Worm (Caenorhabditis elegans) whole organism, late embryonic: ENCODE results near the gene T25B6.4.

Experiments
- ama-1 ChIP-seq: fragments of 150-350 bp; optimal IDR thresholded peaks from 2 replicates; lab custom pipeline; 2014
- ceh-2 ChIP-seq: sonication (generic microtip); optimal IDR thresholded peaks from 2 replicates; lab custom pipeline; 2016; ENCODE audit warnings: missing genotype, missing genetic modification characterization, missing compliant biosample characterization
- ceh-31 ChIP-seq: sonication (generic microtip); optimal IDR thresholded peaks from 2 replicates; lab custom pipeline; 2016; ENCODE audit warnings: missing genetic modification characterization, missing compliant biosample characterization
- dmd-4 ChIP-seq: sonication (generic microtip); optimal IDR thresholded peaks from 2 replicates; lab custom pipeline; 2016; ENCODE audit warnings: borderline replicate concordance, missing genetic modification characterization, missing compliant biosample characterization
- fkh-10 ChIP-seq: fragments of 150-350 bp; optimal IDR thresholded peaks from 2 replicates; lab custom pipeline; 2014; ENCODE audit warnings: missing biosample characterization, missing genetic modification reagents, missing genetic modification characterization
- hlh-30 ChIP-seq: sonication (generic microtip); optimal IDR thresholded peaks from 2 replicates; lab custom pipeline; 2017; ENCODE audit warnings: antibody characterized with exemption, missing genetic modification characterization, missing compliant biosample characterization; ENCODE audit not compliant: insufficient read depth
- nfya-1 ChIP-seq: sonication (generic microtip); optimal IDR thresholded peaks from 2 replicates; lab custom pipeline; 2017; ENCODE audit warnings: missing genetic modification characterization, mild to moderate bottlenecking, missing compliant biosample characterization, antibody characterized with exemption, moderate library complexity
- nhr-11 ChIP-seq: fragments of 150-350 bp; optimal IDR thresholded peaks from 2 replicates; lab custom pipeline; 2014; ENCODE audit warnings: missing biosample characterization, missing genetic modification characterization
- odd-2 ChIP-seq: sonication (generic microtip); optimal IDR thresholded peaks from 2 replicates; lab custom pipeline; 2017; ENCODE audit warnings: antibody characterized with exemption, mild to moderate bottlenecking, missing genetic modification characterization, missing compliant biosample characterization
- pha-2 ChIP-seq: sonication (generic microtip); optimal IDR thresholded peaks from 2 replicates; lab custom pipeline; 2017; ENCODE audit warnings: mild to moderate bottlenecking, missing genetic modification characterization, missing compliant biosample characterization
- pha-4 ChIP-seq: fragments of 150-350 bp; optimal IDR thresholded peaks from 2 replicates; lab custom pipeline; 2018; ENCODE audit warnings: missing biosample characterization, missing genetic modification reagents, missing genetic modification characterization
- pqm-1 ChIP-seq: sonication (generic microtip); optimal IDR thresholded peaks from 2 replicates; lab custom pipeline; 2016; ENCODE audit warnings: missing genetic modification characterization, missing compliant biosample characterization
- sox-2 ChIP-seq: fragments of 200-800 bp; sonication (Bioruptor generic); IDR thresholded peaks from 2 replicates; pipeline ENCODE4 v1.3.6; 2022; ENCODE audit warnings: missing genetic modification reagents, missing genetic modification characterization, missing compliant biosample characterization

ce11 chrX:9011471-9011870 is 4.0 kb upstream of the T25B6.4 start:
- TF ChIP-seq nfya-1 (tag; lab: Kevin White, UChicago) (no peak), ceh-2 (tag; lab: Kevin White, UChicago) (no peak), pqm-1 (tag; lab: Kevin White, UChicago) (no peak), fkh-10 (GFP tag; lab: Kevin White, UChicago) (no peak), ceh-31 (no peak), pha-4 (tag; lab: Kevin White, UChicago) (no peak), hlh-30 (tag; lab: Kevin White, UChicago) (no peak), ama-1 (lab: Kevin White, UChicago) (no peak), sox-2 (no peak), dmd-4 (tag; lab: Kevin White, UChicago) (no peak), odd-2 (tag; lab: Kevin White, UChicago) (no peak), nhr-11 (tag; lab: Kevin White, UChicago) (no peak), pha-2 (tag; lab: Kevin White, UChicago) (no peak)
